Fruit fly (Drosophila melanogaster) whole organism, embryonic: ENCODE data around the gene CG31431.

Experiments used
- CG16779 ChIP-seq: fragments of 200-800 bp; sonication (Bioruptor generic); IDR thresholded peaks from 2 replicates; pipeline ENCODE4 v1.3.6; 2022; ENCODE audit warnings: missing biosample characterization, missing genetic modification characterization
- CG31441 ChIP-seq: fragments of 200-800 bp; sonication (Bioruptor generic); IDR thresholded peaks from 2 replicates; pipeline ENCODE4 v1.3.6; 2022; ENCODE audit warnings: missing biosample characterization, missing genetic modification characterization

DNA sequence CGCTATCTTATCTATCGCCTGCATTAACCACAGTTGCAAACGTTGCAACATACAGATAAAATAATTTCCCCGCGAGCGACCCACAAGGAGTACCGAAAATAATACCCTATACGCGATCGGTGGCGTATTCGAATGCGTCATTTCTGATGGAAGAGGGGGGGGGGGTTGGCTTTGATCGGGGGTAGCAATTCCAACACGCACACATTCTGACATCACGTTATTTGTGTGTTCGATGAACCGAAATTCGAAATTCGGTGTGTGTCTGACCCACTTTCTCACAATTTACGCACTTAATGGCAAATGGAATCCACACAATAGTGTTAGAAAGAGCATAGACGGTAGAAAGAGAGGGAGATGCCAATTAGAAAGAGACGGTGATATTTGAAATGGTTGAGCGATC is 33.9 kb upstream of the CG31431 start:
- TF ChIP-seq CG31441 (GFP tag; lab: Robert Waterston, UW): no peak
- no peak for TF ChIP-seq CG16779 (GFP tag; lab: Robert Waterston, UW)
